Worm (Caenorhabditis elegans): Measurements from ENCODE around the gene daao-1.

ce11 chrIV:2642673-2643072, 28.7 kb downstream of the daao-1 start, which contains the start of gene ric-8:
- TF ChIP-seq tbx-37 (GFP tag; conservative IDR thresholded peaks at IDR 0.05) (no peak), ceh-13 (GFP tag; optimal IDR thresholded peaks at IDR 0.05) (no peak), hmbx-1 (tag; optimal IDR thresholded peaks at IDR 0.05) (no peak), pes-1 (GFP tag; IDR thresholded peaks at IDR 0.05) (no peak), sea-1 (GFP tag; conservative IDR thresholded peaks at IDR 0.05) (no peak)
